Fruit fly (Drosophila melanogaster) whole organism, embryonic: Measurements from ENCODE around the gene lilli.

Experiments used
- Awh ChIP-seq: fragments of 200-800 bp; sonication (Bioruptor generic); IDR thresholded peaks from 2 replicates; pipeline ENCODE4, ENCODE4 v1.3.6; 2022; ENCODE audit warnings: missing biosample characterization, missing genetic modification characterization
- BEAF-32 ChIP-seq: fragments of 200-800 bp; sonication (Bioruptor generic); optimal IDR thresholded peaks from 3 replicates; lab custom pipeline; 2017; ENCODE audit warnings: missing biosample characterization, missing genetic modification characterization, mild to moderate bottlenecking, moderate library complexity, missing genetic modification reagents
- C15 ChIP-seq: fragments of 200-800 bp; sonication (Bioruptor generic); IDR thresholded peaks from 3 replicates; pipeline ENCODE4 v1.3.6; 2022; ENCODE audit warnings: missing biosample characterization, missing genetic modification characterization
- CG10654 ChIP-seq: fragments of 200-800 bp; sonication (Bioruptor generic); optimal IDR thresholded peaks from 2 replicates; lab custom pipeline; 2016; ENCODE audit warnings: missing biosample characterization, missing genetic modification characterization
- CG10979 ChIP-seq: fragments of 200-800 bp; sonication (Bioruptor generic); optimal IDR thresholded peaks from 2 replicates; lab custom pipeline; 2018; ENCODE audit warnings: missing biosample characterization, mild to moderate bottlenecking, missing genetic modification characterization, moderate library complexity
- CG11456 ChIP-seq: fragments of 200-800 bp; sonication (Bioruptor generic); IDR thresholded peaks from 3 replicates; pipeline ENCODE4 v1.3.6; 2022; ENCODE audit warnings: missing biosample characterization, missing genetic modification characterization
- CG11504 ChIP-seq: fragments of 200-800 bp; sonication (Bioruptor generic); optimal IDR thresholded peaks from 3 replicates; lab custom pipeline; 2019; ENCODE audit warnings: missing biosample characterization, mild to moderate bottlenecking, missing genetic modification characterization, moderate library complexity
- CG12071 ChIP-seq: fragments of 200-800 bp; sonication (Bioruptor generic); optimal IDR thresholded peaks from 3 replicates; lab custom pipeline; 2018; ENCODE audit warnings: missing biosample characterization, mild to moderate bottlenecking, missing genetic modification characterization
- CG12391 ChIP-seq: fragments of 200-800 bp; sonication (Bioruptor generic); optimal IDR thresholded peaks from 3 replicates; lab custom pipeline; 2018; ENCODE audit warnings: missing biosample characterization, mild to moderate bottlenecking, missing genetic modification characterization, moderate library complexity
- CG13424 ChIP-seq: fragments of 200-800 bp; sonication (Bioruptor generic); optimal IDR thresholded peaks from 2 replicates; lab custom pipeline; 2019; ENCODE audit warnings: missing biosample characterization, mild to moderate bottlenecking, missing genetic modification characterization, moderate library complexity
- CG13624 ChIP-seq: fragments of 200-800 bp; sonication (Bioruptor generic); optimal IDR thresholded peaks from 2 replicates; lab custom pipeline; 2016; ENCODE audit warnings: missing biosample characterization, missing genetic modification characterization
- CG14667 ChIP-seq: fragments of 200-800 bp; sonication (Bioruptor generic); IDR thresholded peaks from 2 replicates; pipeline ENCODE4 v1.3.6; 2022; ENCODE audit warnings: missing biosample characterization, missing genetic modification characterization
- CG18599 ChIP-seq: fragments of 200-800 bp; sonication (Bioruptor generic); optimal IDR thresholded peaks from 3 replicates; lab custom pipeline; 2017; ENCODE audit warnings: missing biosample characterization, missing genetic modification characterization, mild to moderate bottlenecking, moderate library complexity, missing genetic modification reagents
- CG2712 ChIP-seq: fragments of 200-800 bp; optimal IDR thresholded peaks from 3 replicates; lab custom pipeline; 2019; ENCODE audit warnings: missing biosample characterization, mild to moderate bottlenecking, missing genetic modification characterization, moderate library complexity
- CG2875 ChIP-seq: fragments of 200-800 bp; sonication (Bioruptor generic); optimal IDR thresholded peaks from 2 replicates; lab custom pipeline; 2017; ENCODE audit warnings: missing biosample characterization, mild to moderate bottlenecking, missing genetic modification characterization, missing genetic modification reagents
- CG30020 ChIP-seq: fragments of 200-800 bp; optimal IDR thresholded peaks from 2 replicates; lab custom pipeline; 2019; ENCODE audit warnings: missing biosample characterization, mild to moderate bottlenecking, missing genetic modification characterization, moderate library complexity
- CG34422 ChIP-seq: fragments of 200-800 bp; sonication (Bioruptor generic); IDR thresholded peaks from 3 replicates; pipeline ENCODE4 v1.3.6; 2022; ENCODE audit warnings: missing biosample characterization, missing genetic modification characterization
- CG6689 ChIP-seq: fragments of 200-800 bp; sonication (Bioruptor generic); IDR thresholded peaks from 2 replicates; pipeline ENCODE4 v1.3.6; 2022; ENCODE audit warnings: missing biosample characterization, missing genetic modification characterization
- CG9437 ChIP-seq: fragments of 200-800 bp; sonication (Bioruptor generic); optimal IDR thresholded peaks from 2 replicates; lab custom pipeline; 2018; ENCODE audit warnings: missing biosample characterization, mild to moderate bottlenecking, missing genetic modification characterization
- D ChIP-seq, 2 experiments: fragments of 200-800 bp in 1 of 2; fragments of >200 bp in 1 of 2; sonication (Bioruptor generic) in 1 of 2; optimal IDR thresholded peaks; 2 replicates in 1 of 2; 3 replicates in 1 of 2; lab custom pipeline; 2017; ENCODE audit warnings: mild to moderate bottlenecking in 1 of 2, missing biosample characterization in 1 of 2, missing genetic modification characterization in 1 of 2, missing genetic modification reagents in 1 of 2
- Ets97D ChIP-seq: fragments of 200-800 bp; sonication (Bioruptor generic); optimal IDR thresholded peaks from 3 replicates; lab custom pipeline; 2016; ENCODE audit warnings: missing biosample characterization, missing genetic modification characterization
- Hr3 ChIP-seq: fragments of 200-800 bp; sonication (Bioruptor generic); optimal IDR thresholded peaks from 3 replicates; lab custom pipeline; 2016; ENCODE audit warnings: missing biosample characterization, missing genetic modification characterization
- Hsf ChIP-seq: fragments of 200-800 bp; sonication (Bioruptor generic); optimal IDR thresholded peaks from 3 replicates; lab custom pipeline; 2016; ENCODE audit warnings: missing biosample characterization, missing genetic modification characterization
- Lpt ChIP-seq: fragments of >200 bp; optimal IDR thresholded peaks from 2 replicates; lab custom pipeline; 2018; ENCODE audit warnings: missing biosample characterization, missing genetic modification characterization
- Med ChIP-seq: fragments of 200-800 bp; sonication (Bioruptor generic); peaks from one replicate; lab custom pipeline; 2016; ENCODE audit warnings: missing biosample characterization, missing genetic modification characterization, mild to moderate bottlenecking, inconsistent platforms, moderate library complexity
- Nf-YA ChIP-seq: fragments of 200-800 bp; sonication (Bioruptor generic); IDR thresholded peaks from 2 replicates; pipeline ENCODE4 v1.3.6; 2022; ENCODE audit warnings: missing biosample characterization, missing genetic modification characterization
- Oli ChIP-seq: fragments of 200-800 bp; sonication (Bioruptor generic); optimal IDR thresholded peaks from 2 replicates; lab custom pipeline; 2018; ENCODE audit warnings: missing biosample characterization, mild to moderate bottlenecking, missing genetic modification characterization, moderate library complexity
- Optix ChIP-seq: fragments of 200-800 bp; sonication (Bioruptor generic); IDR thresholded peaks from 3 replicates; pipeline ENCODE4 v1.3.6; 2022; ENCODE audit warnings: missing biosample characterization, missing genetic modification characterization
- Rx ChIP-seq: fragments of 200-800 bp; sonication (Bioruptor generic); IDR thresholded peaks from 2 replicates; pipeline ENCODE4 v1.3.6; 2022; ENCODE audit warnings: missing biosample characterization, missing genetic modification characterization
- Six4 ChIP-seq: fragments of 200-800 bp; sonication (Bioruptor generic); optimal IDR thresholded peaks from 2 replicates; lab custom pipeline; 2016; ENCODE audit warnings: missing biosample characterization, missing genetic modification characterization
- Sox102F ChIP-seq: fragments of 200-800 bp; sonication (Bioruptor generic); optimal IDR thresholded peaks from 2 replicates; lab custom pipeline; 2018; ENCODE audit warnings: missing biosample characterization, mild to moderate bottlenecking, missing genetic modification characterization, moderate library complexity
- Spps ChIP-seq: fragments of 200-800 bp; sonication (Bioruptor generic); optimal IDR thresholded peaks from 2 replicates; lab custom pipeline; 2018; ENCODE audit warnings: missing biosample characterization, mild to moderate bottlenecking, missing genetic modification characterization
- Xbp1 ChIP-seq: fragments of 200-800 bp; sonication (Bioruptor generic); optimal IDR thresholded peaks from 3 replicates; lab custom pipeline; 2016; ENCODE audit warnings: missing biosample characterization, mild to moderate bottlenecking, missing genetic modification characterization
- ap ChIP-seq: fragments of 200-800 bp; sonication (Bioruptor generic); IDR thresholded peaks from 2 replicates; pipeline ENCODE4 v1.3.6; 2022; ENCODE audit warnings: missing biosample characterization, missing genetic modification characterization
- az2 ChIP-seq: fragments of 200-800 bp; sonication (Bioruptor generic); optimal IDR thresholded peaks from 3 replicates; lab custom pipeline; 2016; ENCODE audit warnings: missing biosample characterization, missing genetic modification characterization
- bab2 ChIP-seq: fragments of 200-800 bp; sonication (Bioruptor generic); optimal IDR thresholded peaks from 2 replicates; lab custom pipeline; 2016; ENCODE audit warnings: missing biosample characterization, missing genetic modification characterization
- ewg ChIP-seq: fragments of 200-800 bp; sonication (Bioruptor generic); optimal IDR thresholded peaks from 3 replicates; lab custom pipeline; 2017; ENCODE audit warnings: mild to moderate bottlenecking, missing biosample characterization, missing genetic modification reagents, missing genetic modification characterization
- fru ChIP-seq: fragments of >200 bp; optimal IDR thresholded peaks from 2 replicates; lab custom pipeline; 2017
- gfzf ChIP-seq: fragments of 200-800 bp; sonication (Bioruptor generic); optimal IDR thresholded peaks from 2 replicates; lab custom pipeline; 2016; ENCODE audit warnings: missing biosample characterization, mild to moderate bottlenecking, missing genetic modification characterization, moderate library complexity
- hth ChIP-seq: fragments of >200 bp; optimal IDR thresholded peaks from 2 replicates; lab custom pipeline; 2017; ENCODE audit warnings: inconsistent platforms
- kay ChIP-seq: fragments of 200-800 bp; sonication (Bioruptor generic); optimal IDR thresholded peaks from 2 replicates; lab custom pipeline; 2016; ENCODE audit warnings: missing biosample characterization, missing genetic modification characterization
- kni ChIP-seq: fragments of 200-800 bp; sonication (Bioruptor generic); optimal IDR thresholded peaks from 3 replicates; lab custom pipeline; 2017; ENCODE audit warnings: mild to moderate bottlenecking, missing biosample characterization, missing genetic modification reagents, missing genetic modification characterization
- lbe ChIP-seq: fragments of 200-800 bp; sonication (Bioruptor generic); optimal IDR thresholded peaks from 2 replicates; lab custom pipeline; 2016; ENCODE audit warnings: missing biosample characterization, mild to moderate bottlenecking, missing genetic modification characterization
- pnt ChIP-seq: fragments of 200-800 bp; sonication (Bioruptor generic); optimal IDR thresholded peaks from 3 replicates; lab custom pipeline; 2016; ENCODE audit warnings: missing biosample characterization, missing genetic modification characterization
- prd ChIP-seq, 3 experiments: fragments of >200 bp in 2 of 3; fragments of 200-800 bp in 1 of 3; sonication (Bioruptor generic) in 1 of 3; optimal IDR thresholded peaks in 2 of 3; IDR thresholded peaks in 1 of 3; 2 replicates in 2 of 3; 3 replicates in 1 of 3; pipeline versions ENCODE4 v1.3.6 to Lab custom; 2017 to 2022; ENCODE audit warnings: missing biosample characterization in 1 of 3, missing genetic modification characterization in 1 of 3
- shn ChIP-seq: fragments of 200-800 bp; sonication (Bioruptor generic); optimal IDR thresholded peaks from 3 replicates; lab custom pipeline; 2016; ENCODE audit warnings: missing biosample characterization, missing genetic modification characterization
- sna ChIP-seq: fragments of 200-800 bp; sonication (Bioruptor generic); IDR thresholded peaks from 2 replicates; pipeline ENCODE4 v1.3.6; 2022; ENCODE audit warnings: missing biosample characterization, missing genetic modification characterization; ENCODE audit not compliant: partially characterized antibody
- sqz ChIP-seq: fragments of 200-800 bp; sonication (Bioruptor generic); optimal IDR thresholded peaks from 3 replicates; lab custom pipeline; 2018; ENCODE audit warnings: missing biosample characterization, mild to moderate bottlenecking, missing genetic modification characterization
- wor ChIP-seq: fragments of 200-800 bp; sonication (Bioruptor generic); IDR thresholded peaks from 2 replicates; pipeline ENCODE4 v1.3.6; 2022; ENCODE audit warnings: missing biosample characterization, missing genetic modification characterization

lilli gene

DNA sequence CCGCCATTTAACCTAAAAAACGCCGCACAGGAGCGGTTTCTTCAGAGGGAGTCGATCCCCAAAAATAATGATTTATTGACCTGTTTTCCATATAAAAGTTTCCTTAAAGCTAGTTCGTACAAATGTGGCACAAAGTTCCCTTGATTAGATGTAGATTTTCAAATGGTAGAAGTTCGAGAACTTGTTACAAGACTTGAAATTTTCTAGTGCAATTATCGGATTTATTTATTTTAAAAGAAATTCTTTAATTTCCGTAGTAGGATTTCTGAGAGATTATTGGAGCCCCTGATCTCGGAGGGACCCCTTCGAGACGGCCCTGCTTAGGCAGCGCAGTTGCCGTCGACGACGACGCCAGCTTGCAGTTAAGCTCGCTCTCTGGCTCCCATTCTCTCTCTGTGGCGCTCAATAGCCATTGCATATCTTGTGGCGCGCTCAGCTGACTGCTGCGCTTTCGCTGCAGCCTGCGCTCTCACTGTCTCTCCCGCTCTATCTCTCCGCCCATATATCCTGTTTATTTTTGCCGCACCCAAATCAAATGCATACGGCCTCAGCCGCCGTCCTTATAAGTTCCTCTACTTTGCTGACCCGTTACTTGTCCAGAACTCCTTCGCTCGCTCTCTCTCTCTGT is 71.9 kb downstream of the lilli start (continued):
- TF ChIP-seq Oli (tag; lab: Kevin White, UChicago): peak; percentile 34
- TF ChIP-seq CG11456 (GFP tag; lab: Robert Waterston, UW): no peak
- no peak for TF ChIP-seq sna (GFP tag; lab: Robert Waterston, UW)
- TF ChIP-seq CG12391 (tag; lab: Kevin White, UChicago): peak; percentile 37
- TF ChIP-seq Ets97D: no peak
- TF ChIP-seq CG10979 (tag; lab: Kevin White, UChicago): peak; percentile 81
- no peak for TF ChIP-seq shn (GFP tag; lab: Kevin White, UChicago)
- no peak for TF ChIP-seq C15
- no peak for TF ChIP-seq CG30020 (tag; lab: Kevin White, UChicago)
- peak; percentile 43 for TF ChIP-seq CG10654 (GFP tag; lab: Kevin White, UChicago)
- TF ChIP-seq CG18599: no peak
- no peak for TF ChIP-seq kay (GFP tag; lab: Kevin White, UChicago)
- no peak for TF ChIP-seq CG12071 (GFP tag; lab: Kevin White, UChicago)
- TF ChIP-seq CG14667 (GFP tag; lab: Robert Waterston, UW): 0 out of 2 replicates have a peak, but pooled peaks have one; percentile 30
- TF ChIP-seq CG13424: peak; percentile 50
- peak; percentile 62 for TF ChIP-seq lbe
- TF ChIP-seq gfzf: no peak
- TF ChIP-seq Sox102F (GFP tag; lab: Kevin White, UChicago): peak; percentile 67
- no peak for TF ChIP-seq fru (lab: Kevin White, UChicago)
- TF ChIP-seq Rx: no peak; the same call in 1 of the 2 replicates
- peak; percentile 62 for TF ChIP-seq az2 (GFP tag; lab: Kevin White, UChicago)
- TF ChIP-seq kni (GFP tag; lab: Kevin White, UChicago): peak; percentile 12
- peak; percentile 45; the same call in 1 of the 2 replicates for TF ChIP-seq wor
- TF ChIP-seq Awh (GFP tag; lab: Robert Waterston, UW): 0 out of 2 replicates have a peak, but pooled peaks have one; percentile 17
- no peak for TF ChIP-seq D (optimal IDR thresholded peaks at IDR 0.05; lab: Kevin White, UChicago)
- peak; percentile 71 for TF ChIP-seq D (GFP tag; optimal IDR thresholded peaks at IDR 0.05; lab: Kevin White, UChicago)
- peak; percentile 78 for TF ChIP-seq CG11504
- TF ChIP-seq Spps (tag; lab: Kevin White, UChicago): peak; percentile 27
- TF ChIP-seq CG6689: peak; percentile 71
- TF ChIP-seq hth (lab: Kevin White, UChicago): no peak
- TF ChIP-seq sqz (GFP tag; lab: Kevin White, UChicago): no peak
- peak; percentile 45 for TF ChIP-seq CG2875 (GFP tag; lab: Kevin White, UChicago)
- peak; percentile 70 for TF ChIP-seq CG2712 (tag; lab: Kevin White, UChicago)
- TF ChIP-seq BEAF-32 (GFP tag; lab: Kevin White, UChicago): no peak
- TF ChIP-seq Nf-YA (GFP tag; lab: Robert Waterston, UW): 0 out of 2 replicates have a peak, but pooled peaks have one; percentile 32
- peak; percentile 9 for TF ChIP-seq Six4
- TF ChIP-seq CG13624: no peak
- TF ChIP-seq Med (GFP tag; lab: Kevin White, UChicago): peak; percentile 78
- peak; percentile 6 for TF ChIP-seq Hr3 (GFP tag; lab: Kevin White, UChicago)
- TF ChIP-seq Lpt (GFP tag; lab: Kevin White, UChicago): no peak
- 0 out of 2 replicates have a peak, but pooled peaks have one; percentile 26 for TF ChIP-seq ap (GFP tag; lab: Robert Waterston, UW)
- TF ChIP-seq ewg (GFP tag; lab: Kevin White, UChicago): peak; percentile 54
- peak; percentile 61 for TF ChIP-seq Xbp1 (GFP tag; lab: Kevin White, UChicago)
- TF ChIP-seq bab2 (GFP tag; lab: Kevin White, UChicago): peak; percentile 4
- peak; percentile 2 for TF ChIP-seq CG9437 (GFP tag; lab: Kevin White, UChicago)
- TF ChIP-seq CG34422: 0 out of 3 replicates have a peak, but pooled peaks have one; percentile 18
- TF ChIP-seq pnt: peak; percentile 44
- no peak for TF ChIP-seq prd (optimal IDR thresholded peaks at IDR 0.05; lab: Kevin White, UChicago)
- TF ChIP-seq prd (GFP tag; IDR thresholded peaks at IDR 0.05; lab: Robert Waterston, UW): peak; percentile 61; the same call in 2 of the 3 replicates
- TF ChIP-seq Hsf (GFP tag; lab: Kevin White, UChicago): peak; percentile 41
- TF ChIP-seq Optix (GFP tag; lab: Robert Waterston, UW): 0 out of 3 replicates have a peak, but pooled peaks have one; percentile 38
